Worm (Caenorhabditis elegans): Measurements from ENCODE around the gene cnc-6.

ce11 chrIII:1764463-1764862 lies 1.1 kb downstream of the cnc-6 start:
- no peak for TF ChIP-seq madf-2 (tag; optimal IDR thresholded peaks at IDR 0.05)
- no peak for TF ChIP-seq K09A11.1 (tag; optimal IDR thresholded peaks at IDR 0.05; ENCODE audit: insufficient read depth)
- no peak for TF ChIP-seq ceh-24 (tag; optimal IDR thresholded peaks at IDR 0.05)
- no peak for TF ChIP-seq pha-4 (tag; optimal IDR thresholded peaks at IDR 0.05)
- TF ChIP-seq lin-11 (tag; optimal IDR thresholded peaks at IDR 0.05) = no peak
- no peak for TF ChIP-seq pqm-1 (tag; optimal IDR thresholded peaks at IDR 0.05)
- TF ChIP-seq ama-1 (optimal IDR thresholded peaks at IDR 0.05) = no peak
- no peak for TF ChIP-seq tbx-7 (tag; optimal IDR thresholded peaks at IDR 0.05)
- TF ChIP-seq ceh-18 (tag; optimal IDR thresholded peaks at IDR 0.05) = no peak
- no peak for TF ChIP-seq ttx-3 (tag; optimal IDR thresholded peaks at IDR 0.05)
- TF ChIP-seq ceh-22 (tag; optimal IDR thresholded peaks at IDR 0.05) = no peak
